Fruit fly (Drosophila melanogaster): Measurements from ENCODE around the gene Etl1.

dm6 chr2L:9960758-9961157 is 48.4 kb upstream of the Etl1 start:
- TF ChIP-seq insv (optimal IDR thresholded peaks at IDR 0.05) (no peak), Sin3A (optimal IDR thresholded peaks at IDR 0.05) (no peak), Myc (optimal IDR thresholded peaks at IDR 0.05) (no peak)
